Fruit fly (Drosophila melanogaster) whole organism, embryonic: ENCODE results near the gene Mer.

ENCODE experiments used
- Abd-B ChIP-seq: fragments of 200-800 bp; sonication (Bioruptor generic); optimal IDR thresholded peaks from 2 replicates; lab custom pipeline; 2018; ENCODE audit warnings: missing biosample characterization, mild to moderate bottlenecking, missing genetic modification characterization, moderate library complexity
- Atf3 ChIP-seq: fragments of 200-800 bp; sonication (Bioruptor generic); optimal IDR thresholded peaks from 3 replicates; lab custom pipeline; 2016; ENCODE audit warnings: missing biosample characterization, missing genetic modification characterization
- Awh ChIP-seq: fragments of 200-800 bp; sonication (Bioruptor generic); IDR thresholded peaks from 2 replicates; pipeline ENCODE4, ENCODE4 v1.3.6; 2022; ENCODE audit warnings: missing biosample characterization, missing genetic modification characterization
- Bdp1 ChIP-seq: fragments of 200-800 bp; sonication (Bioruptor generic); optimal IDR thresholded peaks from 3 replicates; lab custom pipeline; 2016; ENCODE audit warnings: missing biosample characterization, missing genetic modification characterization
- CG10147 ChIP-seq: fragments of 200-800 bp; sonication (Bioruptor generic); optimal IDR thresholded peaks from 2 replicates; lab custom pipeline; 2019; ENCODE audit warnings: missing biosample characterization, mild to moderate bottlenecking, missing genetic modification characterization, moderate library complexity
- CG10209 ChIP-seq: fragments of 200-800 bp; sonication (Bioruptor generic); optimal IDR thresholded peaks from 3 replicates; lab custom pipeline; 2017; ENCODE audit warnings: missing biosample characterization, mild to moderate bottlenecking, missing genetic modification characterization, missing genetic modification reagents
- CG10274 ChIP-seq: fragments of 200-800 bp; sonication (Bioruptor generic); optimal IDR thresholded peaks from 3 replicates; lab custom pipeline; 2017; ENCODE audit warnings: missing biosample characterization, mild to moderate bottlenecking, missing genetic modification characterization
- CG10366 ChIP-seq: fragments of 200-800 bp; sonication (Bioruptor generic); IDR thresholded peaks from 2 replicates; pipeline ENCODE4 v1.3.6; 2022; ENCODE audit warnings: missing biosample characterization, missing genetic modification characterization
- CG10979 ChIP-seq: fragments of 200-800 bp; sonication (Bioruptor generic); optimal IDR thresholded peaks from 2 replicates; lab custom pipeline; 2018; ENCODE audit warnings: missing biosample characterization, mild to moderate bottlenecking, missing genetic modification characterization, moderate library complexity
- CG12769 ChIP-seq: fragments of 200-800 bp; sonication (Bioruptor generic); optimal IDR thresholded peaks from 2 replicates; lab custom pipeline; 2019; ENCODE audit warnings: missing biosample characterization, mild to moderate bottlenecking, missing genetic modification characterization, moderate library complexity
- CG12942 ChIP-seq: fragments of 200-800 bp; sonication (Bioruptor generic); optimal IDR thresholded peaks from 3 replicates; lab custom pipeline; 2016; ENCODE audit warnings: missing biosample characterization, missing genetic modification characterization
- CG14050 ChIP-seq: fragments of 200-800 bp; sonication (Bioruptor generic); IDR thresholded peaks from 3 replicates; pipeline ENCODE4 v1.3.6; 2022; ENCODE audit warnings: missing biosample characterization, missing genetic modification characterization
- CG16779 ChIP-seq: fragments of 200-800 bp; sonication (Bioruptor generic); IDR thresholded peaks from 2 replicates; pipeline ENCODE4 v1.3.6; 2022; ENCODE audit warnings: missing biosample characterization, missing genetic modification characterization
- CG16863 ChIP-seq: fragments of 200-800 bp; sonication (Bioruptor generic); optimal IDR thresholded peaks from 3 replicates; lab custom pipeline; 2016; ENCODE audit warnings: missing biosample characterization, missing genetic modification characterization
- CG17612 ChIP-seq: fragments of 200-800 bp; sonication (Bioruptor generic); IDR thresholded peaks from 2 replicates; pipeline ENCODE4 v1.3.6; 2022; ENCODE audit warnings: missing biosample characterization, missing genetic modification characterization
- CG2120 ChIP-seq: fragments of 200-800 bp; sonication (Bioruptor generic); optimal IDR thresholded peaks from 3 replicates; lab custom pipeline; 2016; ENCODE audit warnings: missing biosample characterization, missing genetic modification characterization
- CG4617 ChIP-seq: fragments of 200-800 bp; sonication (Bioruptor generic); optimal IDR thresholded peaks from 3 replicates; lab custom pipeline; 2016; ENCODE audit warnings: missing biosample characterization, missing genetic modification characterization, borderline replicate concordance
- CG4730 ChIP-seq: fragments of 200-800 bp; sonication (Bioruptor generic); IDR thresholded peaks from 2 replicates; pipeline ENCODE4 v1.3.6; 2022; ENCODE audit warnings: missing biosample characterization, missing genetic modification characterization
- CG7271 ChIP-seq: fragments of 200-800 bp; sonication (Bioruptor generic); optimal IDR thresholded peaks from 2 replicates; lab custom pipeline; 2018; ENCODE audit warnings: missing biosample characterization, mild to moderate bottlenecking, missing genetic modification characterization, moderate library complexity
- CG8765 ChIP-seq: fragments of 200-800 bp; sonication (Bioruptor generic); IDR thresholded peaks from 2 replicates; pipeline ENCODE4 v1.3.6; 2022; ENCODE audit warnings: missing biosample characterization, missing genetic modification characterization
- CG9727 ChIP-seq: fragments of 200-800 bp; sonication (Bioruptor generic); optimal IDR thresholded peaks from 3 replicates; lab custom pipeline; 2017; ENCODE audit warnings: missing biosample characterization, mild to moderate bottlenecking, missing genetic modification characterization
- Camta ChIP-seq: fragments of 200-800 bp; sonication (Bioruptor generic); optimal IDR thresholded peaks from 2 replicates; lab custom pipeline; 2016; ENCODE audit warnings: missing biosample characterization, missing genetic modification characterization
- CoRest ChIP-seq: fragments of 200-800 bp; sonication (Bioruptor generic); optimal IDR thresholded peaks from 3 replicates; lab custom pipeline; 2018; ENCODE audit warnings: missing biosample characterization, mild to moderate bottlenecking, missing genetic modification characterization, moderate library complexity
- Doc3 ChIP-seq: fragments of 200-800 bp; sonication (Bioruptor generic); IDR thresholded peaks from 3 replicates; pipeline ENCODE4 v1.3.6; 2022; ENCODE audit warnings: missing biosample characterization, missing genetic modification characterization; ENCODE audit not compliant: partially characterized antibody
- Ets97D ChIP-seq: fragments of 200-800 bp; sonication (Bioruptor generic); optimal IDR thresholded peaks from 3 replicates; lab custom pipeline; 2016; ENCODE audit warnings: missing biosample characterization, missing genetic modification characterization
- Fer2 ChIP-seq: fragments of 200-800 bp; sonication (Bioruptor generic); optimal IDR thresholded peaks from 2 replicates; lab custom pipeline; 2018; ENCODE audit warnings: missing biosample characterization, mild to moderate bottlenecking, missing genetic modification characterization, moderate library complexity
- Gsc ChIP-seq: fragments of 200-800 bp; sonication (Bioruptor generic); IDR thresholded peaks from 2 replicates; pipeline ENCODE4 v1.3.6; 2022; ENCODE audit warnings: missing biosample characterization, missing genetic modification characterization
- Gug ChIP-seq: fragments of 200-800 bp; sonication (Bioruptor generic); IDR thresholded peaks from 4 replicates; pipeline ENCODE4 v1.3.6; 2022; ENCODE audit warnings: missing biosample characterization, missing genetic modification characterization
- Kr ChIP-seq: fragments of 200-800 bp; sonication (Bioruptor generic); optimal IDR thresholded peaks from 2 replicates; lab custom pipeline; 2017; ENCODE audit warnings: missing biosample characterization, mild to moderate bottlenecking, missing genetic modification characterization
- Lim3 ChIP-seq: fragments of 200-800 bp; sonication (Bioruptor generic); IDR thresholded peaks from 2 replicates; pipeline ENCODE4 v1.3.6; 2022; ENCODE audit warnings: missing biosample characterization, missing genetic modification characterization
- Nf-YC ChIP-seq: fragments of 200-800 bp; optimal IDR thresholded peaks from 3 replicates; lab custom pipeline; 2019; ENCODE audit warnings: missing biosample characterization, mild to moderate bottlenecking, missing genetic modification characterization, moderate library complexity
- br ChIP-seq: fragments of >200 bp; optimal IDR thresholded peaks from 2 replicates; lab custom pipeline; 2017
- cato ChIP-seq: fragments of 200-800 bp; sonication (Bioruptor generic); optimal IDR thresholded peaks from 2 replicates; lab custom pipeline; 2016; ENCODE audit warnings: missing biosample characterization, missing genetic modification characterization, borderline replicate concordance
- chm ChIP-seq: fragments of 200-800 bp; sonication (Bioruptor generic); IDR thresholded peaks from 2 replicates; pipeline ENCODE4 v1.3.6; 2022; ENCODE audit warnings: missing biosample characterization, missing genetic modification characterization
- crol ChIP-seq: fragments of 200-800 bp; sonication (Bioruptor generic); IDR thresholded peaks from 2 replicates; pipeline ENCODE4 v1.3.6; 2022; ENCODE audit warnings: missing biosample characterization, missing genetic modification characterization
- ems ChIP-seq: fragments of 200-800 bp; sonication (Bioruptor generic); optimal IDR thresholded peaks from 3 replicates; lab custom pipeline; 2016; ENCODE audit warnings: missing biosample characterization, missing genetic modification characterization
- en ChIP-seq: fragments of 200-800 bp; sonication (Bioruptor generic); optimal IDR thresholded peaks from 2 replicates; lab custom pipeline; 2016; ENCODE audit warnings: missing biosample characterization, missing genetic modification characterization
- ftz-f1 ChIP-seq: fragments of 200-800 bp; sonication (Bioruptor generic); optimal IDR thresholded peaks from 2 replicates; lab custom pipeline; 2016; ENCODE audit warnings: missing biosample characterization, missing genetic modification characterization
- gcm ChIP-seq: fragments of 200-800 bp; sonication (Bioruptor generic); optimal IDR thresholded peaks from 2 replicates; lab custom pipeline; 2019; ENCODE audit warnings: missing biosample characterization, mild to moderate bottlenecking, missing genetic modification characterization, moderate library complexity
- ken ChIP-seq: fragments of 200-800 bp; sonication (Bioruptor generic); IDR thresholded peaks from 3 replicates; pipeline ENCODE4 v1.3.6; 2022; ENCODE audit warnings: missing biosample characterization, missing genetic modification characterization
- klu ChIP-seq: fragments of 200-800 bp; sonication (Bioruptor generic); IDR thresholded peaks from 2 replicates; pipeline ENCODE4 v1.3.6; 2022; ENCODE audit warnings: missing biosample characterization, missing genetic modification characterization
- kni ChIP-seq: fragments of 200-800 bp; sonication (Bioruptor generic); optimal IDR thresholded peaks from 3 replicates; lab custom pipeline; 2017; ENCODE audit warnings: mild to moderate bottlenecking, missing biosample characterization, missing genetic modification reagents, missing genetic modification characterization
- knrl ChIP-seq: fragments of 200-800 bp; sonication (Bioruptor generic); IDR thresholded peaks from 3 replicates; pipeline ENCODE4 v1.3.6; 2022; ENCODE audit warnings: missing biosample characterization, missing genetic modification characterization; ENCODE audit not compliant: partially characterized antibody
- lola ChIP-seq, 3 experiments: fragments of >200 bp in 2 of 3; fragments of 200-800 bp in 1 of 3; sonication (Bioruptor generic) in 1 of 3; optimal IDR thresholded peaks; 2 replicates each; lab custom pipeline; 2017 to 2019; ENCODE audit warnings: missing biosample characterization in 3 of 3, missing genetic modification characterization in 3 of 3, mild to moderate bottlenecking in 1 of 3, moderate library complexity in 1 of 3
- luna ChIP-seq: fragments of 200-800 bp; sonication (Bioruptor generic); optimal IDR thresholded peaks from 2 replicates; lab custom pipeline; 2016; ENCODE audit warnings: missing biosample characterization, missing genetic modification characterization
- mld ChIP-seq: fragments of 200-800 bp; sonication (Bioruptor generic); IDR thresholded peaks from 3 replicates; pipeline ENCODE4 v1.3.6; 2022; ENCODE audit warnings: missing biosample characterization, missing genetic modification characterization; ENCODE audit not compliant: partially characterized antibody
- pum ChIP-seq: fragments of 200-800 bp; sonication (Bioruptor generic); optimal IDR thresholded peaks from 2 replicates; lab custom pipeline; 2016; ENCODE audit warnings: missing biosample characterization, missing genetic modification characterization
- sisA ChIP-seq: fragments of 200-800 bp; sonication (Bioruptor generic); IDR thresholded peaks from 2 replicates; pipeline ENCODE4 v1.3.6; 2022; ENCODE audit warnings: missing biosample characterization, missing genetic modification characterization
- stwl ChIP-seq: fragments of 200-800 bp; sonication (Bioruptor generic); optimal IDR thresholded peaks from 3 replicates; lab custom pipeline; 2018; ENCODE audit warnings: missing biosample characterization, mild to moderate bottlenecking, missing genetic modification characterization, moderate library complexity
- trh ChIP-seq: fragments of 200-800 bp; sonication (Bioruptor generic); optimal IDR thresholded peaks from 2 replicates; lab custom pipeline; 2016; ENCODE audit warnings: missing biosample characterization, missing genetic modification characterization
- zfh1 ChIP-seq: fragments of 200-800 bp; sonication (Bioruptor generic); IDR thresholded peaks from 3 replicates; pipeline ENCODE4 v1.3.6; 2022; ENCODE audit warnings: missing biosample characterization, missing genetic modification characterization

Mer gene

dm6 chrX:19645873-19646541 is 47.3 kb downstream of the Mer start, which contains the start of gene Arp10 (continued):
- no peak for TF ChIP-seq Awh (GFP tag; lab: Robert Waterston, UW)
- TF ChIP-seq CG7271 (tag; lab: Kevin White, UChicago), result no peak
- no peak for TF ChIP-seq Kr (GFP tag; lab: Kevin White, UChicago)
- TF ChIP-seq Atf3 (GFP tag; lab: Kevin White, UChicago), result no peak
- no peak for TF ChIP-seq CG10274
- TF ChIP-seq chm (GFP tag; lab: Robert Waterston, UW), result no peak
- peak; percentile 15 for TF ChIP-seq Ets97D (GFP tag; lab: Kevin White, UChicago)
- no peak for TF ChIP-seq Nf-YC
- TF ChIP-seq br (lab: Kevin White, UChicago), result no peak
- no peak for TF ChIP-seq crol (GFP tag; lab: Robert Waterston, UW)
- no peak for TF ChIP-seq Doc3
- TF ChIP-seq mld (GFP tag; lab: Robert Waterston, UW), result no peak
- no peak for TF ChIP-seq zfh1 (GFP tag; lab: Robert Waterston, UW)
- no peak for TF ChIP-seq CG17612 (GFP tag; lab: Robert Waterston, UW)
- TF ChIP-seq kni (GFP tag; lab: Kevin White, UChicago), result no peak
- no peak for TF ChIP-seq en
- no peak for TF ChIP-seq luna
- no peak for TF ChIP-seq ken (GFP tag; lab: Robert Waterston, UW)
- TF ChIP-seq CG4617 (GFP tag; lab: Kevin White, UChicago), result peak; percentile 39
- TF ChIP-seq CG10209 (GFP tag; lab: Kevin White, UChicago), result no peak
- TF ChIP-seq Fer2 (tag; lab: Kevin White, UChicago), result no peak
- no peak for TF ChIP-seq CG4730 (GFP tag; lab: Robert Waterston, UW)
- TF ChIP-seq sisA (GFP tag; lab: Robert Waterston, UW), result no peak
- TF ChIP-seq ftz-f1 (GFP tag; lab: Kevin White, UChicago), result no peak
- no peak for TF ChIP-seq Camta (GFP tag; lab: Kevin White, UChicago)
- no peak for TF ChIP-seq Abd-B (GFP tag; lab: Kevin White, UChicago)
- TF ChIP-seq Gug (GFP tag; lab: Robert Waterston, UW), result no peak
- no peak for TF ChIP-seq CG8765 (GFP tag; lab: Robert Waterston, UW)
- TF ChIP-seq CG12942 (GFP tag; lab: Kevin White, UChicago), result no peak
- no peak for TF ChIP-seq trh
- no peak for TF ChIP-seq Gsc (GFP tag; lab: Robert Waterston, UW)
- no peak for TF ChIP-seq CG12769 (tag; lab: Kevin White, UChicago)
- TF ChIP-seq stwl, result peak; percentile 43
- no peak for TF ChIP-seq CG10979 (tag; lab: Kevin White, UChicago)
- no peak for TF ChIP-seq cato
- TF ChIP-seq CG9727 (GFP tag; lab: Kevin White, UChicago), result peak; percentile 18
- no peak for TF ChIP-seq CG16779
- TF ChIP-seq CG2120, result peak; percentile 41
- no peak for TF ChIP-seq CG14050 (GFP tag; lab: Robert Waterston, UW)
- TF ChIP-seq CG16863, result no peak
- peak in 2 of 3 experiments; percentile 3 to 81 for TF ChIP-seq lola (GFP tag; optimal IDR thresholded peaks at IDR 0.05; lab: Kevin White, UChicago)
- no peak for TF ChIP-seq ems (GFP tag; lab: Kevin White, UChicago)
- peak; percentile 46; the same call in 2 of the 3 replicates for TF ChIP-seq knrl (GFP tag; lab: Robert Waterston, UW)
- no peak for TF ChIP-seq Bdp1 (GFP tag; lab: Kevin White, UChicago)
- no peak for TF ChIP-seq Lim3 (GFP tag; lab: Robert Waterston, UW)
- TF ChIP-seq CG10366 (GFP tag; lab: Robert Waterston, UW), result no peak
- TF ChIP-seq CoRest, result peak; percentile 26
- no peak for TF ChIP-seq CG10147 (GFP tag; lab: Kevin White, UChicago)
- TF ChIP-seq pum, result no peak
- TF ChIP-seq klu (GFP tag; lab: Robert Waterston, UW), result no peak
- no peak for TF ChIP-seq gcm
